Fruit fly (Drosophila melanogaster): ENCODE measurements around the gene Aldh7A1.

The Aldh7A1 gene

DNA sequence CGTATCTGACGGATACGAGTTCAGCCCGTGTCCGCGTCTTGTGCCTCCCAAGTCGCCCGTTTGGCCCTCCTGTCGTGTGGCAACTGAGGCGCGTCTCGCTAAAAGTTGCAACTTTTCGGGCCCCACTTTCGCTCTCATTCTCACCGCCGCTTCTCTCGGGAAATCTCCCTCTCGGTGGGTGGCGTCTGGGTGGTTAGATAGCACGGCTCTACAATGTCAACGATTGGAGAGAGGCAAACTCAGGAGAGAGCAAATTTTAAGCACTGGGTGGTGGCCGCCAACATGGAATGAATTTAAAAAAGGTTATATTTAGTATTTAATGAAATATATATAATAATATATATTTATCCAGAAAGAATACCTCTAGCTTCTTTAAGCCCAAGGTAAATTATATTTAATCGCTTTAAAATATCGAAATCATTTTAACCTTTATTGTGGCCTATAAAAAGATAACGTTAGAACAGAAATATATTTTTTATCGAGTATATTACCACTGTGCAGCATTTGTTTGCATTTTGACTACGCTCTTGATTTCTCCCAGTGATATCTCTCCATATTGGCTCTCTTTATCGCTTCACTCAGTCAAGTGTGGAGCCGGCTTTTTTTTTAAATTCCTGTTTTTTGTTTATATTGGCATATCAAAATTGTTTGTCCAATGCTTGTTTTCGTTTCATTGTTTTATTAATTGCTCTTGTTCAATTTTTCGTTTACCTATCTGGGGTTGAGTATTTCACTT is 23.9 kb upstream of the Aldh7A1 start, which contains the start of gene Gbs-76A (continued):
- peak; percentile 81 for TF ChIP-seq Nf-YC (tag; optimal IDR thresholded peaks at IDR 0.05)
- no peak for TF ChIP-seq chif (GFP tag; optimal IDR thresholded peaks at IDR 0.05)
- peak; percentile 68 for TF ChIP-seq Atf6 (GFP tag; IDR thresholded peaks at IDR 0.05)
- TF ChIP-seq sqz (GFP tag; optimal IDR thresholded peaks at IDR 0.05), result peak; percentile 58
- TF ChIP-seq unpg (GFP tag; optimal IDR thresholded peaks at IDR 0.05), result peak; percentile 90
- peak; percentile 79 for TF ChIP-seq Dek (tag; optimal IDR thresholded peaks at IDR 0.05)
- peak; percentile 81 for TF ChIP-seq CG9727 (GFP tag; optimal IDR thresholded peaks at IDR 0.05)
- peak; percentile 75 for TF ChIP-seq CG32767 (GFP tag; IDR thresholded peaks at IDR 0.05)
- TF ChIP-seq fd3F (GFP tag; optimal IDR thresholded peaks at IDR 0.05), result peak; percentile 67
- TF ChIP-seq pfk (GFP tag; optimal IDR thresholded peaks at IDR 0.05), result peak; percentile 28
- peak; percentile 80; the same call in 1 of the 2 replicates for TF ChIP-seq slbo (GFP tag; IDR thresholded peaks at IDR 0.05)
- peak; percentile 87 for TF ChIP-seq CG13894 (tag; optimal IDR thresholded peaks at IDR 0.05)
- TF ChIP-seq Drgx (GFP tag; IDR thresholded peaks at IDR 0.05), result peak; percentile 91
- TF ChIP-seq twi (tag; optimal IDR thresholded peaks at IDR 0.05), result peak; percentile 67
- TF ChIP-seq CG6254 (GFP tag; optimal IDR thresholded peaks at IDR 0.05), result peak; percentile 79
- TF ChIP-seq tio (GFP tag; optimal IDR thresholded peaks at IDR 0.05), result peak; percentile 32
- peak; percentile 76 for TF ChIP-seq sob (GFP tag; IDR thresholded peaks at IDR 0.05)
- TF ChIP-seq Hr3 (GFP tag; optimal IDR thresholded peaks at IDR 0.05), result peak; percentile 75
- TF ChIP-seq CG14667 (GFP tag; IDR thresholded peaks at IDR 0.05), result peak; percentile 22; the same call in 1 of the 2 replicates
- TF ChIP-seq pb (GFP tag; optimal IDR thresholded peaks at IDR 0.05), result no peak
- TF ChIP-seq p53 (GFP tag; optimal IDR thresholded peaks at IDR 0.05), result no peak
- peak; percentile 72 for TF ChIP-seq HHEX (GFP tag; optimal IDR thresholded peaks at IDR 0.05)
- peak; percentile 85 for TF ChIP-seq CG4328 (GFP tag; optimal IDR thresholded peaks at IDR 0.05)
- TF ChIP-seq Blimp-1 (GFP tag; optimal IDR thresholded peaks at IDR 0.05), result peak; percentile 73
- TF ChIP-seq Atf3 (GFP tag; optimal IDR thresholded peaks at IDR 0.05), result no peak
- no peak for TF ChIP-seq CG13624 (GFP tag; optimal IDR thresholded peaks at IDR 0.05)
- TF ChIP-seq Vsx1 (GFP tag; optimal IDR thresholded peaks at IDR 0.05), result peak; percentile 70
- TF ChIP-seq BEAF-32 (GFP tag; optimal IDR thresholded peaks at IDR 0.05), result no peak
- TF ChIP-seq PHDP (tag; optimal IDR thresholded peaks at IDR 0.05), result peak; percentile 93
- peak; percentile 85 for TF ChIP-seq Xrp1 (GFP tag; IDR thresholded peaks at IDR 0.05)
- TF ChIP-seq nau (GFP tag; optimal IDR thresholded peaks at IDR 0.05), result peak; percentile 32
- TF ChIP-seq CG10979 (tag; optimal IDR thresholded peaks at IDR 0.05), result peak; percentile 87
- TF ChIP-seq Asciz (GFP tag; optimal IDR thresholded peaks at IDR 0.05), result peak; percentile 79
- peak; percentile 41; the same call in 1 of the 3 replicates for TF ChIP-seq HLH4C (GFP tag; IDR thresholded peaks at IDR 0.05; ENCODE audit: partially characterized antibody)
- no peak for TF ChIP-seq pzg (GFP tag; optimal IDR thresholded peaks at IDR 0.05)
- peak; percentile 4 for TF ChIP-seq CG4617 (GFP tag; optimal IDR thresholded peaks at IDR 0.05; ENCODE audit: borderline replicate concordance)
- peak; percentile 69 for TF ChIP-seq dmrt11E (tag; optimal IDR thresholded peaks at IDR 0.05)
- peak; percentile 69; the same call in 2 of the 3 replicates for TF ChIP-seq Dbx (GFP tag; IDR thresholded peaks at IDR 0.05)
- peak; percentile 79; the same call in 1 of the 2 replicates for TF ChIP-seq CG14014 (GFP tag; IDR thresholded peaks at IDR 0.05)
- peak; percentile 89 for TF ChIP-seq oc (tag; optimal IDR thresholded peaks at IDR 0.05)
- peak; percentile 73 for TF ChIP-seq lbe (GFP tag; optimal IDR thresholded peaks at IDR 0.05)
- 0 out of 3 replicates have a peak, but pooled peaks have one; percentile 35 for TF ChIP-seq vnd (GFP tag; IDR thresholded peaks at IDR 0.05; ENCODE audit: partially characterized antibody)
- peak; percentile 77 for TF ChIP-seq CG32532 (GFP tag; IDR thresholded peaks at IDR 0.05)
- no peak for TF ChIP-seq zen2 (GFP tag; IDR thresholded peaks at IDR 0.05; ENCODE audit: partially characterized antibody)
- no peak for TF ChIP-seq Awh (GFP tag; IDR thresholded peaks at IDR 0.05)
- peak; percentile 89 for TF ChIP-seq CG12391 (tag; optimal IDR thresholded peaks at IDR 0.05)
- TF ChIP-seq Hr78 (GFP tag; optimal IDR thresholded peaks at IDR 0.05), result peak in 1 of 2 experiments; percentile 64

Measured in whole organism, embryonic.